Worm (Caenorhabditis elegans) whole organism, L1 larva: ENCODE results near the gene F38H4.3.
A peak's percentile ranks its signal among the peaks of the same experiment; 100 is the strongest.

Source experiments
- C16A3.4 ChIP-seq: fragments of 150-350 bp; optimal IDR thresholded peaks from 2 replicates; lab custom pipeline; 2014; ENCODE audit warnings: missing biosample characterization, missing genetic modification characterization
- F16B12.6 ChIP-seq: fragments of 150-350 bp; optimal IDR thresholded peaks from 2 replicates; lab custom pipeline; 2014; ENCODE audit warnings: missing biosample characterization, missing genetic modification characterization
- alr-1 ChIP-seq: fragments of 200-800 bp; sonication (Bioruptor generic); optimal IDR thresholded peaks from 2 replicates; lab custom pipeline; 2018; ENCODE audit warnings: borderline replicate concordance, mild to moderate bottlenecking, missing genetic modification characterization, missing compliant biosample characterization
- aly-2 ChIP-seq: fragments of 150-350 bp; optimal IDR thresholded peaks from 2 replicates; lab custom pipeline; 2014; ENCODE audit warnings: missing biosample characterization, missing genetic modification characterization
- blmp-1 ChIP-seq: fragments of 150-350 bp; optimal IDR thresholded peaks from 2 replicates; lab custom pipeline; 2014; ENCODE audit warnings: missing biosample characterization, missing genetic modification characterization
- ceh-63 ChIP-seq: fragments of 200-800 bp; sonication (Bioruptor generic); optimal IDR thresholded peaks from 2 replicates; lab custom pipeline; 2018; ENCODE audit warnings: mild to moderate bottlenecking, missing genetic modification characterization, missing compliant biosample characterization
- ceh-8 ChIP-seq: fragments of 200-800 bp; sonication (Bioruptor generic); optimal IDR thresholded peaks from 2 replicates; lab custom pipeline; 2018; ENCODE audit warnings: mild to moderate bottlenecking, missing genetic modification characterization, moderate library complexity, missing compliant biosample characterization
- ceh-88 ChIP-seq: fragments of 200-800 bp; sonication (Bioruptor generic); IDR thresholded peaks from 2 replicates; pipeline ENCODE4 v1.3.6; 2022; ENCODE audit warnings: missing genetic modification characterization, missing compliant biosample characterization
- dpl-1 ChIP-seq, 3 experiments: fragments of 150-350 bp in 2 of 3; sonication (generic microtip) in 1 of 3; optimal IDR thresholded peaks; 2 replicates each; lab custom pipeline; 2014 to 2017; ENCODE audit warnings: missing biosample characterization in 3 of 3, missing genetic modification characterization in 3 of 3, missing genetic modification reagents in 3 of 3
- efl-1 ChIP-seq, 4 experiments: fragments of 150-350 bp; optimal IDR thresholded peaks in 3 of 4; peaks in 1 of 4; 1 replicate in 1 of 4; 2 replicates in 3 of 4; lab custom pipeline; 2014; ENCODE audit warnings: missing biosample characterization in 2 of 4, missing genetic modification characterization in 2 of 4, missing genetic modification reagents in 2 of 4
- egl-27 ChIP-seq, 2 experiments: fragments of 150-350 bp in 1 of 2; sonication (generic microtip); optimal IDR thresholded peaks; 3 replicates each; lab custom pipeline; 2017 to 2018; ENCODE audit warnings: missing biosample characterization in 2 of 2, missing genetic modification characterization in 2 of 2, missing genetic modification reagents in 2 of 2
- elt-3 ChIP-seq, 6 experiments: fragments of 150-350 bp in 1 of 6; sonication (generic microtip); optimal IDR thresholded peaks; 2 replicates each; lab custom pipeline; 2017 to 2018; ENCODE audit warnings: missing biosample characterization in 6 of 6, missing genetic modification characterization in 6 of 6, inconsistent platforms in 1 of 6
- ets-5 ChIP-seq: fragments of 200-800 bp; sonication (Bioruptor generic); IDR thresholded peaks from 2 replicates; pipeline ENCODE4 v1.3.6; 2022; ENCODE audit warnings: missing genetic modification characterization, missing compliant biosample characterization
- fkh-10 ChIP-seq: sonication (generic microtip); optimal IDR thresholded peaks from 2 replicates; lab custom pipeline; 2017; ENCODE audit warnings: missing biosample characterization, missing genetic modification reagents, missing genetic modification characterization
- fkh-4 ChIP-seq: sonication (generic microtip); optimal IDR thresholded peaks from 2 replicates; lab custom pipeline; 2016; ENCODE audit warnings: missing compliant biosample characterization, missing genetic modification characterization, borderline replicate concordance
- fos-1 ChIP-seq: fragments of 150-350 bp; optimal IDR thresholded peaks from 2 replicates; lab custom pipeline; 2014; ENCODE audit warnings: missing biosample characterization, missing genetic modification characterization
- hlh-17 ChIP-seq: fragments of 200-800 bp; sonication (Bioruptor generic); optimal IDR thresholded peaks from 2 replicates; lab custom pipeline; 2018; ENCODE audit warnings: missing genetic modification characterization, mild to moderate bottlenecking, missing compliant biosample characterization, moderate library complexity, borderline replicate concordance
- hlh-4 ChIP-seq: sonication (generic microtip); optimal IDR thresholded peaks from 2 replicates; lab custom pipeline; 2016; ENCODE audit warnings: mild to moderate bottlenecking, missing genetic modification characterization, missing compliant biosample characterization
- hpl-2 ChIP-seq: fragments of 150-350 bp; optimal IDR thresholded peaks from 2 replicates; lab custom pipeline; 2014; ENCODE audit warnings: missing biosample characterization, missing genetic modification reagents, missing genetic modification characterization
- irx-1 ChIP-seq: sonication (generic microtip); optimal IDR thresholded peaks from 2 replicates; lab custom pipeline; 2016; ENCODE audit warnings: missing genetic modification characterization, missing compliant biosample characterization
- isw-1 ChIP-seq: fragments of 200-800 bp; sonication (Bioruptor generic); IDR thresholded peaks from 2 replicates; pipeline ENCODE4 v1.3.6; 2022; ENCODE audit warnings: missing genetic modification characterization, missing compliant biosample characterization
- lin-13 ChIP-seq: fragments of 150-350 bp; optimal IDR thresholded peaks from 2 replicates; lab custom pipeline; 2014; ENCODE audit warnings: missing biosample characterization, missing genetic modification reagents, missing genetic modification characterization
- lir-3 ChIP-seq: sonication (generic microtip); optimal IDR thresholded peaks from 2 replicates; lab custom pipeline; 2016; ENCODE audit warnings: mild to moderate bottlenecking, missing genetic modification characterization, moderate library complexity, missing compliant biosample characterization; ENCODE audit not compliant: poor library complexity
- lsy-2 ChIP-seq, 2 experiments: fragments of 150-350 bp; optimal IDR thresholded peaks; 2 replicates each; lab custom pipeline; 2014; ENCODE audit warnings: missing biosample characterization in 2 of 2, missing genetic modification characterization in 2 of 2
- mab-9 ChIP-seq: fragments of 200-800 bp; sonication (Bioruptor generic); IDR thresholded peaks from 2 replicates; pipeline ENCODE4 v1.3.6; 2022; ENCODE audit warnings: missing genetic modification reagents, missing genetic modification characterization, missing compliant biosample characterization
- mdl-1 ChIP-seq, 2 experiments: fragments of 150-350 bp; optimal IDR thresholded peaks; 2 replicates each; lab custom pipeline; 2014 to 2017; ENCODE audit warnings: missing biosample characterization in 2 of 2, missing genetic modification characterization in 2 of 2, inconsistent platforms in 1 of 2
- mef-2 ChIP-seq: fragments of 150-350 bp; optimal IDR thresholded peaks from 2 replicates; lab custom pipeline; 2014; ENCODE audit warnings: missing biosample characterization, missing genetic modification characterization
- mep-1 ChIP-seq: fragments of 150-350 bp; optimal IDR thresholded peaks from 2 replicates; lab custom pipeline; 2014; ENCODE audit warnings: missing biosample characterization, missing genetic modification characterization
- nhr-11 ChIP-seq: fragments of 150-350 bp; optimal IDR thresholded peaks from 2 replicates; lab custom pipeline; 2014; ENCODE audit warnings: missing biosample characterization, missing genetic modification characterization
- nhr-19 ChIP-seq: fragments of 200-800 bp; sonication (Bioruptor generic); conservative IDR thresholded peaks from 2 replicates; pipeline ENCODE4 v1.3.6; 2022; ENCODE audit warnings: missing genetic modification characterization, missing compliant biosample characterization
- nhr-20 ChIP-seq: sonication (generic microtip); optimal IDR thresholded peaks from 2 replicates; lab custom pipeline; 2016; ENCODE audit warnings: mild to moderate bottlenecking, missing genetic modification characterization, missing compliant biosample characterization
- nhr-237 ChIP-seq: fragments of 150-350 bp; optimal IDR thresholded peaks from 2 replicates; lab custom pipeline; 2014; ENCODE audit warnings: missing biosample characterization, missing genetic modification characterization
- nhr-47 ChIP-seq: sonication (generic microtip); optimal IDR thresholded peaks from 2 replicates; lab custom pipeline; 2016; ENCODE audit warnings: mild to moderate bottlenecking, missing genetic modification characterization, moderate library complexity, missing compliant biosample characterization
- nhr-76 ChIP-seq: sonication (generic microtip); optimal IDR thresholded peaks from 2 replicates; lab custom pipeline; 2017; ENCODE audit warnings: missing biosample characterization, missing genetic modification characterization
- nhr-77 ChIP-seq: fragments of 150-350 bp; optimal IDR thresholded peaks from 2 replicates; lab custom pipeline; 2014; ENCODE audit warnings: missing biosample characterization, missing genetic modification characterization
- nhr-85 ChIP-seq: sonication (generic microtip); peaks from one replicate; lab custom pipeline; 2016; ENCODE audit warnings: missing genetic modification characterization, inconsistent platforms, missing compliant biosample characterization
- pag-3 ChIP-seq: sonication (generic microtip); optimal IDR thresholded peaks from 2 replicates; lab custom pipeline; 2017; ENCODE audit warnings: missing genetic modification characterization, mild to moderate bottlenecking, missing compliant biosample characterization, antibody characterized with exemption, borderline replicate concordance; ENCODE audit not compliant: insufficient read depth
- pax-3 ChIP-seq: fragments of 200-800 bp; sonication (Bioruptor generic); optimal IDR thresholded peaks from 2 replicates; lab custom pipeline; 2018; ENCODE audit warnings: mild to moderate bottlenecking, missing genetic modification characterization, moderate library complexity, missing compliant biosample characterization
- snu-23 ChIP-seq: sonication (generic microtip); optimal IDR thresholded peaks from 2 replicates; lab custom pipeline; 2016; ENCODE audit warnings: missing genetic modification characterization, missing compliant biosample characterization
- sox-4 ChIP-seq: sonication (generic microtip); optimal IDR thresholded peaks from 2 replicates; lab custom pipeline; 2016; ENCODE audit warnings: missing genetic modification characterization, missing compliant biosample characterization
- swsn-7 ChIP-seq: sonication (generic microtip); optimal IDR thresholded peaks from 2 replicates; lab custom pipeline; 2016; ENCODE audit warnings: missing genetic modification characterization, missing compliant biosample characterization
- tbx-2 ChIP-seq: sonication (generic microtip); optimal IDR thresholded peaks from 2 replicates; lab custom pipeline; 2016; ENCODE audit warnings: missing genetic modification characterization, missing compliant biosample characterization
- tlp-1 ChIP-seq: fragments of 150-350 bp; optimal IDR thresholded peaks from 2 replicates; lab custom pipeline; 2014; ENCODE audit warnings: missing biosample characterization, missing genetic modification characterization
- unc-130 ChIP-seq: fragments of 150-350 bp; optimal IDR thresholded peaks from 2 replicates; lab custom pipeline; 2017; ENCODE audit warnings: missing biosample characterization, missing genetic modification characterization, inconsistent platforms
- unc-30 ChIP-seq: sonication (generic microtip); optimal IDR thresholded peaks from 2 replicates; lab custom pipeline; 2017; ENCODE audit warnings: missing biosample characterization, missing genetic modification characterization
- unc-62 ChIP-seq: fragments of 150-350 bp; optimal IDR thresholded peaks from 2 replicates; lab custom pipeline; 2014; ENCODE audit warnings: missing biosample characterization, missing genetic modification reagents, missing genetic modification characterization
- unc-86 ChIP-seq: sonication (generic microtip); optimal IDR thresholded peaks from 2 replicates; lab custom pipeline; 2016; ENCODE audit warnings: missing genetic modification characterization, missing compliant biosample characterization
- unc-98 ChIP-seq: fragments of 200-800 bp; sonication (Bioruptor generic); IDR thresholded peaks from 2 replicates; pipeline ENCODE4 v1.3.6; 2022; ENCODE audit warnings: missing genetic modification characterization, missing compliant biosample characterization
- vab-15 ChIP-seq: sonication (generic microtip); optimal IDR thresholded peaks from 2 replicates; lab custom pipeline; 2017; ENCODE audit warnings: missing genotype, mild to moderate bottlenecking, missing genetic modification characterization, missing compliant biosample characterization
- xbp-1 ChIP-seq: sonication (generic microtip); optimal IDR thresholded peaks from 2 replicates; lab custom pipeline; 2016; ENCODE audit warnings: missing genetic modification characterization, missing compliant biosample characterization
- zip-4 ChIP-seq: fragments of 200-800 bp; sonication (Bioruptor generic); optimal IDR thresholded peaks from 2 replicates; lab custom pipeline; 2018; ENCODE audit warnings: mild to moderate bottlenecking, missing genetic modification characterization, moderate library complexity, missing compliant biosample characterization
- ztf-11 ChIP-seq, 2 experiments: sonication (generic microtip); optimal IDR thresholded peaks; 2 replicates each; lab custom pipeline; 2016 to 2017; ENCODE audit warnings: missing genetic modification characterization in 2 of 2, missing biosample characterization in 1 of 2, missing compliant biosample characterization in 1 of 2
- ztf-4 ChIP-seq: fragments of 150-350 bp; optimal IDR thresholded peaks from 2 replicates; lab custom pipeline; 2014; ENCODE audit warnings: missing biosample characterization, missing genetic modification characterization

F38H4.3 gene

ce11 chrIV:11871083-11871482 is 28.9 kb downstream of the F38H4.3 start:
- TF ChIP-seq nhr-85 (tag; lab: Kevin White, UChicago): no peak
- TF ChIP-seq nhr-19 (GFP tag; lab: Robert Waterston, UW): no peak; the same call in 1 of the 2 replicates
- TF ChIP-seq fkh-10 (GFP tag; lab: Kevin White, UChicago): peak; percentile 38
- TF ChIP-seq blmp-1: no peak
- no peak for TF ChIP-seq elt-3 (tag; optimal IDR thresholded peaks at IDR 0.05; lab: Kevin White, UChicago)
- peak; percentile 12 to 43 for TF ChIP-seq lsy-2 (tag; optimal IDR thresholded peaks at IDR 0.05; lab: Kevin White, UChicago)
- TF ChIP-seq nhr-20 (tag; lab: Kevin White, UChicago): peak; percentile 3
- no peak for TF ChIP-seq hpl-2
- no peak for TF ChIP-seq fkh-4 (tag; lab: Kevin White, UChicago)
- TF ChIP-seq ets-5 (GFP tag; lab: Robert Waterston, UW): no peak
- no peak for TF ChIP-seq egl-27 (tag; optimal IDR thresholded peaks at IDR 0.05; lab: Kevin White, UChicago)
- no peak for TF ChIP-seq nhr-11 (tag; lab: Kevin White, UChicago)
- no peak for TF ChIP-seq pax-3 (tag; lab: Kevin White, UChicago)
- TF ChIP-seq mdl-1 (tag; optimal IDR thresholded peaks at IDR 0.05; lab: Kevin White, UChicago): no peak
- TF ChIP-seq irx-1 (tag; lab: Kevin White, UChicago): no peak
- peak; percentile 55 for TF ChIP-seq nhr-47 (tag; lab: Kevin White, UChicago)
- TF ChIP-seq ztf-11 (tag; optimal IDR thresholded peaks at IDR 0.05; lab: Kevin White, UChicago): peak in 1 of 2 experiments; percentile 42
- no peak for TF ChIP-seq aly-2 (tag; lab: Kevin White, UChicago)
- TF ChIP-seq unc-86: peak; percentile 59
- no peak for TF ChIP-seq F16B12.6
- no peak for TF ChIP-seq tlp-1 (tag; lab: Kevin White, UChicago)
- no peak for TF ChIP-seq ztf-4
- peak; percentile 42 for TF ChIP-seq sox-4 (tag; lab: Kevin White, UChicago)
- TF ChIP-seq ceh-8 (GFP tag; lab: Kevin White, UChicago): peak; percentile 30
- no peak for TF ChIP-seq pag-3
- TF ChIP-seq alr-1 (tag; lab: Kevin White, UChicago): no peak
- TF ChIP-seq snu-23 (GFP tag; lab: Kevin White, UChicago): peak; percentile 45
- TF ChIP-seq ceh-88 (GFP tag; lab: Robert Waterston, UW): no peak; the same call in 1 of the 2 replicates
- no peak for TF ChIP-seq nhr-77
- no peak for TF ChIP-seq nhr-76
- TF ChIP-seq nhr-237 (tag; lab: Kevin White, UChicago): no peak
- no peak for TF ChIP-seq vab-15
- TF ChIP-seq lir-3 (tag; lab: Kevin White, UChicago): no peak
- no peak for TF ChIP-seq zip-4
- no peak for TF ChIP-seq mab-9 (GFP tag; lab: Robert Waterston, UW)
- no peak for TF ChIP-seq ceh-63 (GFP tag; lab: Kevin White, UChicago)
- TF ChIP-seq dpl-1 (GFP tag; optimal IDR thresholded peaks at IDR 0.05; lab: Kevin White, UChicago): peak in 1 of 3 experiments; percentile 20
- TF ChIP-seq xbp-1 (tag; lab: Kevin White, UChicago): peak; percentile 3
- TF ChIP-seq mef-2 (tag; lab: Kevin White, UChicago): no peak
- TF ChIP-seq tbx-2 (tag; lab: Kevin White, UChicago): peak; percentile 39
- no peak for TF ChIP-seq unc-98
- no peak for TF ChIP-seq mep-1 (tag; lab: Kevin White, UChicago)
- no peak for TF ChIP-seq fos-1
- peak; percentile 41 for TF ChIP-seq swsn-7
- TF ChIP-seq unc-30 (tag; lab: Kevin White, UChicago): no peak
- peak; percentile 7 to 26 for TF ChIP-seq efl-1 (optimal IDR thresholded peaks at IDR 0.05; lab: Kevin White, UChicago)
- no peak for TF ChIP-seq efl-1 (GFP tag; optimal IDR thresholded peaks at IDR 0.05 in 1 of 2; lab: Kevin White, UChicago)
- TF ChIP-seq unc-62 (GFP tag; lab: Kevin White, UChicago): no peak
- no peak for TF ChIP-seq C16A3.4 (tag; lab: Kevin White, UChicago)
- TF ChIP-seq hlh-17 (GFP tag; lab: Kevin White, UChicago): no peak
- TF ChIP-seq lin-13 (GFP tag; lab: Kevin White, UChicago): no peak
- TF ChIP-seq isw-1 (GFP tag; lab: Robert Waterston, UW): peak; percentile 28
- TF ChIP-seq hlh-4: no peak
- TF ChIP-seq unc-130 (tag; lab: Kevin White, UChicago): no peak
